Worm (Caenorhabditis elegans) whole organism, late embryonic: ENCODE data around the gene srxa-8.

Experiments
- C38D4.7 ChIP-seq: fragments of 200-800 bp; sonication (Bioruptor generic); optimal IDR thresholded peaks from 2 replicates; lab custom pipeline; 2018; ENCODE audit warnings: mild to moderate bottlenecking, missing genetic modification characterization, moderate library complexity, missing compliant biosample characterization
- F13H6.1 ChIP-seq: sonication (generic microtip); optimal IDR thresholded peaks from 2 replicates; lab custom pipeline; 2016; ENCODE audit warnings: missing genetic modification characterization, missing compliant biosample characterization
- K09A11.1 ChIP-seq: sonication (generic microtip); optimal IDR thresholded peaks from 2 replicates; lab custom pipeline; 2017; ENCODE audit warnings: antibody characterized with exemption, mild to moderate bottlenecking, missing genetic modification characterization, missing compliant biosample characterization; ENCODE audit not compliant: insufficient read depth
- Y22D7AL.16 ChIP-seq: sonication (generic microtip); optimal IDR thresholded peaks from 2 replicates; lab custom pipeline; 2016; ENCODE audit warnings: missing genetic modification characterization, missing compliant biosample characterization
- ahr-1 ChIP-seq: sonication (generic microtip); optimal IDR thresholded peaks from 2 replicates; lab custom pipeline; 2016; ENCODE audit warnings: missing genetic modification characterization, missing compliant biosample characterization
- ceh-14 ChIP-seq: sonication (generic microtip); optimal IDR thresholded peaks from 2 replicates; lab custom pipeline; 2016; ENCODE audit warnings: missing genotype, missing genetic modification characterization, missing compliant biosample characterization
- ceh-18 ChIP-seq: sonication (generic microtip); optimal IDR thresholded peaks from 2 replicates; lab custom pipeline; 2016; ENCODE audit warnings: missing genetic modification characterization, missing compliant biosample characterization
- ceh-19 ChIP-seq: fragments of 200-800 bp; sonication (Bioruptor generic); optimal IDR thresholded peaks from 2 replicates; lab custom pipeline; 2018; ENCODE audit warnings: mild to moderate bottlenecking, missing genetic modification characterization, missing compliant biosample characterization
- ceh-24 ChIP-seq: sonication (generic microtip); optimal IDR thresholded peaks from 2 replicates; lab custom pipeline; 2016; ENCODE audit warnings: mild to moderate bottlenecking, missing genetic modification characterization, missing compliant biosample characterization
- ceh-31 ChIP-seq: sonication (generic microtip); optimal IDR thresholded peaks from 2 replicates; lab custom pipeline; 2016; ENCODE audit warnings: missing genetic modification characterization, missing compliant biosample characterization
- ceh-34 ChIP-seq: sonication (generic microtip); optimal IDR thresholded peaks from 2 replicates; lab custom pipeline; 2016; ENCODE audit warnings: mild to moderate bottlenecking, missing genetic modification characterization, missing compliant biosample characterization
- ceh-45 ChIP-seq: fragments of 200-800 bp; sonication (Bioruptor generic); IDR thresholded peaks from 2 replicates; pipeline ENCODE4 v1.3.6; 2022; ENCODE audit warnings: missing genetic modification reagents, missing genetic modification characterization, missing compliant biosample characterization
- ceh-6 ChIP-seq: fragments of 200-800 bp; sonication (Bioruptor generic); optimal IDR thresholded peaks from 2 replicates; lab custom pipeline; 2018; ENCODE audit warnings: mild to moderate bottlenecking, missing genetic modification characterization, missing compliant biosample characterization
- ceh-9 ChIP-seq: sonication (generic microtip); optimal IDR thresholded peaks from 2 replicates; lab custom pipeline; 2016; ENCODE audit warnings: mild to moderate bottlenecking, missing genetic modification characterization, inconsistent platforms, missing compliant biosample characterization
- dmd-4 ChIP-seq: sonication (generic microtip); optimal IDR thresholded peaks from 2 replicates; lab custom pipeline; 2016; ENCODE audit warnings: borderline replicate concordance, missing genetic modification characterization, missing compliant biosample characterization
- elt-4 ChIP-seq: sonication (generic microtip); optimal IDR thresholded peaks from 2 replicates; lab custom pipeline; 2016; ENCODE audit warnings: missing genetic modification characterization, missing compliant biosample characterization
- ets-4 ChIP-seq: sonication (generic microtip); optimal IDR thresholded peaks from 2 replicates; lab custom pipeline; 2016; ENCODE audit warnings: missing genetic modification characterization, missing compliant biosample characterization
- fax-1 ChIP-seq: sonication (generic microtip); optimal IDR thresholded peaks from 2 replicates; lab custom pipeline; 2016; ENCODE audit warnings: missing genotype, missing genetic modification characterization, missing compliant biosample characterization
- fkh-6 ChIP-seq: sonication (generic microtip); optimal IDR thresholded peaks from 2 replicates; lab custom pipeline; 2016; ENCODE audit warnings: missing genetic modification characterization, missing compliant biosample characterization
- hlh-15 ChIP-seq: sonication (generic microtip); optimal IDR thresholded peaks from 2 replicates; lab custom pipeline; 2016; ENCODE audit warnings: missing genetic modification characterization, missing compliant biosample characterization
- hlh-30 ChIP-seq: sonication (generic microtip); optimal IDR thresholded peaks from 2 replicates; lab custom pipeline; 2017; ENCODE audit warnings: antibody characterized with exemption, missing genetic modification characterization, missing compliant biosample characterization; ENCODE audit not compliant: insufficient read depth
- hlh-8 ChIP-seq: sonication (generic microtip); optimal IDR thresholded peaks from 2 replicates; lab custom pipeline; 2016; ENCODE audit warnings: missing genotype, missing genetic modification characterization, missing compliant biosample characterization
- lim-6 ChIP-seq: sonication (generic microtip); optimal IDR thresholded peaks from 2 replicates; lab custom pipeline; 2016; ENCODE audit warnings: missing genetic modification characterization, missing compliant biosample characterization
- lin-11 ChIP-seq: fragments of 200-800 bp; sonication (Bioruptor generic); optimal IDR thresholded peaks from 2 replicates; lab custom pipeline; 2018; ENCODE audit warnings: mild to moderate bottlenecking, missing genetic modification characterization, missing compliant biosample characterization
- mec-3 ChIP-seq: sonication (generic microtip); optimal IDR thresholded peaks from 2 replicates; lab custom pipeline; 2016; ENCODE audit warnings: borderline replicate concordance, missing genetic modification characterization, missing compliant biosample characterization
- nfya-1 ChIP-seq: sonication (generic microtip); optimal IDR thresholded peaks from 2 replicates; lab custom pipeline; 2017; ENCODE audit warnings: missing genetic modification characterization, mild to moderate bottlenecking, missing compliant biosample characterization, antibody characterized with exemption, moderate library complexity
- nhr-11 ChIP-seq: fragments of 150-350 bp; optimal IDR thresholded peaks from 2 replicates; lab custom pipeline; 2014; ENCODE audit warnings: missing biosample characterization, missing genetic modification characterization
- nhr-232 ChIP-seq: sonication (generic microtip); optimal IDR thresholded peaks from 2 replicates; lab custom pipeline; 2016; ENCODE audit warnings: missing genetic modification characterization, missing compliant biosample characterization
- pat-9 ChIP-seq: fragments of 200-800 bp; sonication (Bioruptor generic); optimal IDR thresholded peaks from 2 replicates; lab custom pipeline; 2018; ENCODE audit warnings: mild to moderate bottlenecking, missing genetic modification characterization, moderate library complexity, missing compliant biosample characterization
- pax-1 ChIP-seq: fragments of 150-350 bp; optimal IDR thresholded peaks from 2 replicates; lab custom pipeline; 2014; ENCODE audit warnings: missing biosample characterization, missing genetic modification characterization
- pha-4 ChIP-seq: fragments of 150-350 bp; optimal IDR thresholded peaks from 2 replicates; lab custom pipeline; 2018; ENCODE audit warnings: missing biosample characterization, missing genetic modification reagents, missing genetic modification characterization
- pqm-1 ChIP-seq: sonication (generic microtip); optimal IDR thresholded peaks from 2 replicates; lab custom pipeline; 2016; ENCODE audit warnings: missing genetic modification characterization, missing compliant biosample characterization
- pros-1 ChIP-seq: fragments of 150-350 bp; optimal IDR thresholded peaks from 2 replicates; lab custom pipeline; 2014; ENCODE audit warnings: missing biosample characterization, missing genetic modification reagents, missing genetic modification characterization
- ref-2 ChIP-seq: sonication (generic microtip); optimal IDR thresholded peaks from 2 replicates; lab custom pipeline; 2016; ENCODE audit warnings: missing genetic modification characterization, missing compliant biosample characterization
- rnt-1 ChIP-seq: sonication (generic microtip); optimal IDR thresholded peaks from 2 replicates; lab custom pipeline; 2016; ENCODE audit warnings: missing genetic modification characterization, missing compliant biosample characterization
- sdc-2 ChIP-seq: sonication (generic microtip); optimal IDR thresholded peaks from 2 replicates; lab custom pipeline; 2016; ENCODE audit warnings: missing genotype, missing genetic modification characterization, missing compliant biosample characterization
- sox-4 ChIP-seq: sonication (generic microtip); optimal IDR thresholded peaks from 2 replicates; lab custom pipeline; 2017; ENCODE audit warnings: mild to moderate bottlenecking, missing genetic modification characterization, inconsistent platforms, missing compliant biosample characterization
- tbx-7 ChIP-seq: sonication (generic microtip); optimal IDR thresholded peaks from 2 replicates; lab custom pipeline; 2016; ENCODE audit warnings: missing genotype, missing genetic modification characterization, missing compliant biosample characterization
- ttx-3 ChIP-seq: sonication (generic microtip); optimal IDR thresholded peaks from 2 replicates; lab custom pipeline; 2016; ENCODE audit warnings: missing genetic modification reagents, missing genetic modification characterization, missing compliant biosample characterization
- unc-3 ChIP-seq, 2 experiments: fragments of 200-800 bp in 1 of 2; sonication (Bioruptor generic) in 1 of 2; sonication (generic microtip) in 1 of 2; conservative IDR thresholded peaks in 1 of 2; optimal IDR thresholded peaks in 1 of 2; 2 replicates each; pipeline versions ENCODE4 v1.3.6 to Lab custom; 2016 to 2022; ENCODE audit warnings: missing compliant biosample characterization in 2 of 2, missing genetic modification characterization in 2 of 2, missing genetic modification reagents in 1 of 2
- unc-42 ChIP-seq: sonication (generic microtip); optimal IDR thresholded peaks from 2 replicates; lab custom pipeline; 2016; ENCODE audit warnings: missing genotype, missing genetic modification characterization, missing compliant biosample characterization
- unc-55 ChIP-seq: sonication (generic microtip); optimal IDR thresholded peaks from 2 replicates; lab custom pipeline; 2017; ENCODE audit warnings: missing biosample characterization, missing genetic modification reagents, missing genetic modification characterization

srxa-8 gene

ce11 chrX:13328034-13328433, 19.4 kb upstream of the srxa-8 start, which contains the start of gene sir-2.2:
Gene sir-2.2 (plus strand): TSS chrX:13328067.
- TF ChIP-seq mec-3 (tag; lab: Kevin White, UChicago), result no peak
- no peak for TF ChIP-seq hlh-15 (tag; lab: Kevin White, UChicago)
- TF ChIP-seq sdc-2, result no peak
- no peak for TF ChIP-seq ttx-3
- no peak for TF ChIP-seq Y22D7AL.16 (tag; lab: Kevin White, UChicago)
- TF ChIP-seq ahr-1 (tag; lab: Kevin White, UChicago), result no peak
- no peak for TF ChIP-seq ceh-9 (tag; lab: Kevin White, UChicago)
- TF ChIP-seq hlh-30 (tag; lab: Kevin White, UChicago), result no peak
- TF ChIP-seq fax-1 (tag; lab: Kevin White, UChicago), result no peak
- no peak for TF ChIP-seq lin-11 (tag; lab: Kevin White, UChicago)
- TF ChIP-seq unc-55 (GFP tag; lab: Kevin White, UChicago), result no peak
- TF ChIP-seq ceh-24 (tag; lab: Kevin White, UChicago), result no peak
- no peak for TF ChIP-seq ceh-19
- TF ChIP-seq K09A11.1 (tag; lab: Kevin White, UChicago), result no peak
- no peak for TF ChIP-seq ceh-14 (tag; lab: Kevin White, UChicago)
- no peak for TF ChIP-seq hlh-8 (tag; lab: Kevin White, UChicago)
- no peak for TF ChIP-seq pros-1 (tag; lab: Kevin White, UChicago)
- no peak for TF ChIP-seq pqm-1
- no peak for TF ChIP-seq pax-1 (tag; lab: Kevin White, UChicago)

DNA sequence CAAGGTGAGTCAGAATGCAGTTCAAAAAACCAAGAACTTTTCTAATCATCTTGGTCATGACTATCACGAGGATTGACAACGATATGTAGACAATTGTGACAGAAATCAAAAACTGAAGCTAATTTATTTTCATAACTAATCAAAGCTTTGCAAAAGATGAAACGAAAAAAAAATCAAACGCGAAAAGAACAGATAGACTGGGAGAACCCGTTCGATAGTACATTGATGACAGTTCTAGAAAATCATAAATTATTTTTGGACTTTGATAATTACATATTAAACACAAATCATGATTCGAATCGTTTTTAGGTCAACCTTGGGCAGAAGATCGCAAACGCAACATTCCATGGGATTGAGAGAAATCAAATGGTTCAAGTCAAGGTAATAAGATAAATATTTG, 16.4 kb upstream of the srxa-8 start:
- no peak for TF ChIP-seq ref-2 (tag; lab: Kevin White, UChicago)
- no peak for TF ChIP-seq ceh-19
- TF ChIP-seq ets-4, result no peak

ce11 chrX:13324326-13324725, 15.7 kb upstream of the srxa-8 start:
- TF ChIP-seq F13H6.1 (no peak), ttx-3 (no peak), elt-4 (no peak), nfya-1 (tag; lab: Kevin White, UChicago) (no peak), unc-42 (no peak), ceh-18 (tag; lab: Kevin White, UChicago) (no peak), hlh-30 (tag; lab: Kevin White, UChicago) (no peak), Y22D7AL.16 (tag; lab: Kevin White, UChicago) (no peak), pha-4 (tag; lab: Kevin White, UChicago) (no peak), ceh-6 (GFP tag; lab: Kevin White, UChicago) (no peak)

ce11 chrX:13323697-13324096, 15.1 kb upstream of the srxa-8 start:
- TF ChIP-seq sox-4 (tag; lab: Kevin White, UChicago), result no peak
- no peak for TF ChIP-seq ceh-45 (GFP tag; lab: Robert Waterston, UW)
- no peak for TF ChIP-seq pat-9 (tag; lab: Kevin White, UChicago)
- no peak for TF ChIP-seq rnt-1 (tag; lab: Kevin White, UChicago)
- TF ChIP-seq tbx-7, result no peak
- no peak for TF ChIP-seq dmd-4
- TF ChIP-seq lim-6, result no peak
- TF ChIP-seq C38D4.7 (GFP tag; lab: Kevin White, UChicago), result no peak
- no peak for TF ChIP-seq fkh-6 (tag; lab: Kevin White, UChicago)
- no peak for TF ChIP-seq ceh-31 (tag; lab: Kevin White, UChicago)
- no peak for TF ChIP-seq ceh-34 (tag; lab: Kevin White, UChicago)
- no peak for TF ChIP-seq unc-3 (GFP tag; conservative IDR thresholded peaks at IDR 0.05; lab: Robert Waterston, UW)
- no peak for TF ChIP-seq unc-3 (tag; optimal IDR thresholded peaks at IDR 0.05; lab: Kevin White, UChicago)
- TF ChIP-seq nhr-11, result no peak
- no peak for TF ChIP-seq ttx-3
- TF ChIP-seq hlh-8 (tag; lab: Kevin White, UChicago), result no peak
- no peak for TF ChIP-seq ceh-6 (GFP tag; lab: Kevin White, UChicago)
- no peak for TF ChIP-seq lin-11 (tag; lab: Kevin White, UChicago)
- no peak for TF ChIP-seq ceh-19
- TF ChIP-seq nhr-232 (tag; lab: Kevin White, UChicago), result no peak
